Worm (Caenorhabditis elegans) whole organism, young adult: ENCODE data around the gene nhr-175.

Experiments used
- B0019.2 ChIP-seq: fragments of 200-800 bp; sonication (Bioruptor generic); conservative IDR thresholded peaks from 2 replicates; pipeline ENCODE4 v1.3.6; 2022; ENCODE audit warnings: missing genetic modification reagents, missing genetic modification characterization, missing compliant biosample characterization
- C17E4.6 ChIP-seq: fragments of 200-800 bp; sonication (Bioruptor generic); IDR thresholded peaks from 2 replicates; pipeline ENCODE4 v1.3.6; 2022; ENCODE audit warnings: missing genetic modification reagents, missing genetic modification characterization, missing compliant biosample characterization
- D2030.7 ChIP-seq: fragments of 200-800 bp; sonication (Bioruptor generic); IDR thresholded peaks from 2 replicates; pipeline ENCODE4 v1.3.6; 2022; ENCODE audit warnings: missing genetic modification reagents, missing genetic modification characterization, missing compliant biosample characterization
- F23B12.7 ChIP-seq: sonication (generic microtip); optimal IDR thresholded peaks from 2 replicates; lab custom pipeline; 2017; ENCODE audit warnings: missing genetic modification characterization, mild to moderate bottlenecking, missing compliant biosample characterization, antibody characterized with exemption, moderate library complexity; ENCODE audit not compliant: insufficient read depth
- F49E8.2 ChIP-seq: sonication (generic microtip); optimal IDR thresholded peaks from 3 replicates; lab custom pipeline; 2017; ENCODE audit warnings: missing genetic modification characterization, mild to moderate bottlenecking, missing compliant biosample characterization, antibody characterized with exemption, moderate library complexity; ENCODE audit not compliant: insufficient read depth
- F57A8.1 ChIP-seq: fragments of 200-800 bp; sonication (Bioruptor generic); optimal IDR thresholded peaks from 2 replicates; lab custom pipeline; 2018; ENCODE audit warnings: mild to moderate bottlenecking, missing genetic modification characterization, moderate library complexity, missing compliant biosample characterization
- F57C9.4 ChIP-seq: sonication (generic microtip); optimal IDR thresholded peaks from 2 replicates; lab custom pipeline; 2017; ENCODE audit warnings: mild to moderate bottlenecking, missing genetic modification characterization, missing compliant biosample characterization
- K12H6.12 ChIP-seq: fragments of 200-800 bp; sonication (Bioruptor generic); optimal IDR thresholded peaks from 2 replicates; lab custom pipeline; 2018; ENCODE audit warnings: mild to moderate bottlenecking, missing genetic modification characterization, missing compliant biosample characterization
- T26A5.8 ChIP-seq: sonication (generic microtip); optimal IDR thresholded peaks from 2 replicates; lab custom pipeline; 2016; ENCODE audit warnings: missing genetic modification characterization, missing compliant biosample characterization
- akir-1 ChIP-seq: fragments of 200-800 bp; sonication (Bioruptor generic); optimal IDR thresholded peaks from 2 replicates; lab custom pipeline; 2018; ENCODE audit warnings: mild to moderate bottlenecking, missing genetic modification characterization, moderate library complexity, missing compliant biosample characterization
- ama-1 ChIP-seq, 3 experiments: fragments of 150-350 bp in 1 of 3; sonication (generic microtip) in 2 of 3; optimal IDR thresholded peaks; 2 replicates each; lab custom pipeline; 2014 to 2018; ENCODE audit warnings: missing biosample characterization in 2 of 3, missing genetic modification characterization in 2 of 3, missing genetic modification reagents in 2 of 3
- attf-6 ChIP-seq: fragments of 200-800 bp; sonication (Bioruptor generic); IDR thresholded peaks from 2 replicates; pipeline ENCODE4 v1.3.6; 2022; ENCODE audit warnings: missing genetic modification reagents, missing genetic modification characterization, missing compliant biosample characterization
- bed-2 ChIP-seq: fragments of 200-800 bp; sonication (Bioruptor generic); IDR thresholded peaks from 2 replicates; pipeline ENCODE4 v1.3.6; 2022; ENCODE audit warnings: missing genetic modification reagents, missing genetic modification characterization, missing compliant biosample characterization
- cebp-1 ChIP-seq, 2 experiments: fragments of 200-800 bp in 1 of 2; sonication (Bioruptor generic) in 1 of 2; sonication (generic microtip) in 1 of 2; IDR thresholded peaks in 1 of 2; optimal IDR thresholded peaks in 1 of 2; 2 replicates each; pipeline versions ENCODE4 v1.3.6 to Lab custom; 2017 to 2022; ENCODE audit warnings: missing compliant biosample characterization in 2 of 2, missing genetic modification characterization in 2 of 2, mild to moderate bottlenecking in 1 of 2, missing genetic modification reagents in 1 of 2, moderate library complexity in 1 of 2
- dpff-1 ChIP-seq: sonication (generic microtip); optimal IDR thresholded peaks from 2 replicates; lab custom pipeline; 2017; ENCODE audit warnings: mild to moderate bottlenecking, missing genetic modification characterization, missing compliant biosample characterization
- dpl-1 ChIP-seq: fragments of 150-350 bp; optimal IDR thresholded peaks from 2 replicates; lab custom pipeline; 2014; ENCODE audit warnings: missing biosample characterization, missing genetic modification reagents, missing genetic modification characterization
- efl-1 ChIP-seq: fragments of 150-350 bp; optimal IDR thresholded peaks from 2 replicates; lab custom pipeline; 2014; ENCODE audit warnings: missing biosample characterization, missing genetic modification reagents, missing genetic modification characterization
- gei-17 ChIP-seq: fragments of 200-800 bp; sonication (Bioruptor generic); optimal IDR thresholded peaks from 2 replicates; lab custom pipeline; 2018; ENCODE audit warnings: mild to moderate bottlenecking, missing genetic modification characterization, missing compliant biosample characterization
- him-1 ChIP-seq: sonication (generic microtip); optimal IDR thresholded peaks from 2 replicates; lab custom pipeline; 2016; ENCODE audit warnings: missing genotype, missing genetic modification reagents, missing genetic modification characterization, missing compliant biosample characterization
- hlh-26 ChIP-seq: fragments of 200-800 bp; sonication (Bioruptor generic); conservative IDR thresholded peaks from 2 replicates; pipeline ENCODE4 v1.3.6; 2022; ENCODE audit warnings: missing genetic modification reagents, missing genetic modification characterization, missing compliant biosample characterization
- hrde-1 ChIP-seq: sonication (generic microtip); optimal IDR thresholded peaks from 2 replicates; lab custom pipeline; 2016; ENCODE audit warnings: missing genetic modification characterization, mild to moderate bottlenecking, missing compliant biosample characterization, moderate library complexity, missing genotype, missing genetic modification reagents, borderline replicate concordance
- lin-40 ChIP-seq: sonication (generic microtip); optimal IDR thresholded peaks from 2 replicates; lab custom pipeline; 2016; ENCODE audit warnings: missing genetic modification characterization, mild to moderate bottlenecking, missing compliant biosample characterization, missing genotype, missing genetic modification reagents
- lsl-1 ChIP-seq: fragments of 200-800 bp; sonication (Bioruptor generic); optimal IDR thresholded peaks from 2 replicates; lab custom pipeline; 2018; ENCODE audit warnings: mild to moderate bottlenecking, missing genetic modification characterization, moderate library complexity, missing compliant biosample characterization
- madf-10 ChIP-seq: sonication (generic microtip); optimal IDR thresholded peaks from 2 replicates; lab custom pipeline; 2016; ENCODE audit warnings: mild to moderate bottlenecking, missing genetic modification characterization, missing compliant biosample characterization
- nhr-120 ChIP-seq: fragments of 200-800 bp; sonication (Bioruptor generic); IDR thresholded peaks from 2 replicates; pipeline ENCODE4 v1.3.6; 2022; ENCODE audit warnings: missing genetic modification characterization, missing compliant biosample characterization
- nhr-179 ChIP-seq: sonication (generic microtip); optimal IDR thresholded peaks from 2 replicates; lab custom pipeline; 2016; ENCODE audit warnings: mild to moderate bottlenecking, missing genetic modification characterization, missing compliant biosample characterization
- nhr-80 ChIP-seq: sonication (generic microtip); optimal IDR thresholded peaks from 2 replicates; lab custom pipeline; 2016; ENCODE audit warnings: missing genetic modification characterization, missing compliant biosample characterization
- rpc-1 ChIP-seq, 2 experiments: fragments of 150-350 bp in 1 of 2; sonication (generic microtip) in 1 of 2; optimal IDR thresholded peaks; 2 replicates each; lab custom pipeline; 2014 to 2018; ENCODE audit warnings: missing biosample characterization in 1 of 2, missing genetic modification characterization in 1 of 2, missing genetic modification reagents in 1 of 2, missing genotype in 1 of 2
- somi-1 ChIP-seq: fragments of 200-800 bp; sonication (Bioruptor generic); optimal IDR thresholded peaks from 2 replicates; lab custom pipeline; 2018; ENCODE audit warnings: mild to moderate bottlenecking, missing genetic modification characterization, missing compliant biosample characterization
- ztf-22 ChIP-seq: fragments of 200-800 bp; sonication (Bioruptor generic); optimal IDR thresholded peaks from 2 replicates; lab custom pipeline; 2018; ENCODE audit warnings: mild to moderate bottlenecking, missing genetic modification characterization, moderate library complexity, missing compliant biosample characterization
- ztf-3 ChIP-seq: fragments of 200-800 bp; sonication (Bioruptor generic); optimal IDR thresholded peaks from 2 replicates; lab custom pipeline; 2018; ENCODE audit warnings: mild to moderate bottlenecking, missing genetic modification characterization, missing compliant biosample characterization
- ztf-6 ChIP-seq: fragments of 200-800 bp; sonication (Bioruptor generic); IDR thresholded peaks from 2 replicates; pipeline ENCODE4 v1.3.6; 2022; ENCODE audit warnings: missing genetic modification reagents, missing genetic modification characterization, missing compliant biosample characterization

nhr-175 gene

DNA sequence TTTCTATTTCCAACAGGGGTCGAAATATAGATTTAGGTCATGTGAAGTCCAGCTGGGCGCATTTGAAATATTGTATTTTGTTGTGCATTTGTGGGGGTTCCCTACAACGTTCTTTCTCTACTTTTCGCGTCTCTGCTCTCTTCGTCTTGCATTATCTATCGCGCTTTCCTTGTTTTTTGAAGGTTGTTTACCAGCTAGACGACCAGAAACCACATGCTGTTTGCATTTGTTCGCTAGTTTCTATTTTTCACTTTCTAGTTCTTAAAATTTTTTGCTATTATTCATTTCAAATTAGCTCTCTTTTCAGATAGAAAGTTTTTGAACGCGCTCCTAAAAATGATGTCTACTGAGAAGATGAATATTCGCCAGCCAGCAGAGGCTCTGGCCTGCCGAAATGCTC is 27.1 kb upstream of the nhr-175 start, which contains the start of gene F55B12.10:
Gene F55B12.10 (plus strand): TSS at position 301 of the 400 bp plus-strand sequence.
- TF ChIP-seq K12H6.12 (tag; lab: Kevin White, UChicago), result peak; percentile 7
- TF ChIP-seq lsl-1, result no peak

DNA sequence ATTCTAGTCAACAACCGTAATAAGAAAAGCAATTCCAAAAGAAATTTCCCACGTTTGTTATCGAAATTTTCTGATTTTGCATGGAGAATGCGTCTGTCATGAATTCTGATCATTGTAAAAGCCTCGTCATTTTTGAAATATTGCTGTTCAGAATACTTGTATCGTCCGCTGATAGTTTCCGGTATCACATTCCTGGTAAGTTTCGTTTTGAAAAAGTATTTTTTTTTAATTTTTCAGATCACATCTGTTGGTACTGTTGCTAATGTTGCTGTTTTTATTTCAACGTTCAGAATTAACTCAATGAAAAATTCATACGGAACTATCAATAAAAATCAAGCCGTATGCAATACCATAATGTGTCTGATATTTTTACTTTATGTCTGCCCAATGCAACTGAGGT is 25.6 kb upstream of the nhr-175 start, which contains the start of gene srx-17:
Gene srx-17 (plus strand): TSS at position 301 of the 400 bp plus-strand sequence.
- no peak for TF ChIP-seq efl-1 (GFP tag; lab: Kevin White, UChicago)
- no peak for TF ChIP-seq D2030.7 (GFP tag; lab: Robert Waterston, UW)
- TF ChIP-seq F49E8.2 (tag; lab: Kevin White, UChicago), result no peak
- TF ChIP-seq gei-17 (GFP tag; lab: Kevin White, UChicago), result no peak
- TF ChIP-seq F57C9.4 (tag; lab: Kevin White, UChicago), result no peak
- TF ChIP-seq ztf-22 (GFP tag; lab: Kevin White, UChicago), result no peak
- no peak for TF ChIP-seq B0019.2 (GFP tag; lab: Robert Waterston, UW)
- no peak for TF ChIP-seq dpff-1
- TF ChIP-seq somi-1 (GFP tag; lab: Kevin White, UChicago), result no peak
- TF ChIP-seq F57A8.1 (GFP tag; lab: Kevin White, UChicago), result no peak
- no peak for TF ChIP-seq dpl-1
- no peak for TF ChIP-seq ama-1 (optimal IDR thresholded peaks at IDR 0.05; lab: Kevin White, UChicago)
- TF ChIP-seq ama-1 (GFP tag; optimal IDR thresholded peaks at IDR 0.05; lab: Kevin White, UChicago), result no peak
- TF ChIP-seq F23B12.7 (tag; lab: Kevin White, UChicago), result no peak
- no peak for TF ChIP-seq T26A5.8
- TF ChIP-seq rpc-1 (optimal IDR thresholded peaks at IDR 0.05; lab: Kevin White, UChicago), result no peak
- TF ChIP-seq rpc-1 (tag; optimal IDR thresholded peaks at IDR 0.05; lab: Kevin White, UChicago), result no peak
- TF ChIP-seq ztf-3, result no peak

DNA sequence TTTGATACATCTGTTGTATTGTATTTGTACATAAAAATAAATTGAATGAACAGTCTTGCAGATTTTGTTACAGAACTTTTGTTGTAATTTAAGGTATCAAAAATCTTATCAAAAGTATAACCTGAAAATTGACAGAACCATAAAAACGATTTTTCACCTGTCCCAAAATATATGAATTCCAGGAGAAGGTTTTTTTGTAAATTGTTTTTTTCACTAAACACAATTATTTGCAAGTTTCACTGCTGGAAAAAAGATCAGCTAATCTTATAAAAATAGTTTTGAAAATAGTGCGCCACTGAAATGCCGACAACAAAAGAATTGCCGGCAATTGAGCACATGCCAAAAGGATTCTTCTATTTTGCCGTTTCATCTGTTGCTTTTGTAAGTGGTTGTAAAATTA is 23.3 kb upstream of the nhr-175 start, which contains the start of gene srx-130:
Gene srx-130 (plus strand): TSS at position 301 of the 400 bp plus-strand sequence.
- TF ChIP-seq him-1 (tag; lab: Kevin White, UChicago), result no peak
- no peak for TF ChIP-seq F57A8.1 (GFP tag; lab: Kevin White, UChicago)
- no peak for TF ChIP-seq attf-6 (GFP tag; lab: Robert Waterston, UW)
- TF ChIP-seq hrde-1 (tag; lab: Kevin White, UChicago), result no peak
- no peak for TF ChIP-seq nhr-179
- no peak for TF ChIP-seq C17E4.6
- no peak for TF ChIP-seq lin-40
- TF ChIP-seq nhr-120, result no peak
- no peak for TF ChIP-seq madf-10 (tag; lab: Kevin White, UChicago)
- TF ChIP-seq ztf-6 (GFP tag; lab: Robert Waterston, UW), result no peak
- TF ChIP-seq akir-1, result no peak
- TF ChIP-seq cebp-1 (GFP tag; IDR thresholded peaks at IDR 0.05; lab: Robert Waterston, UW), result no peak
- no peak for TF ChIP-seq cebp-1 (tag; optimal IDR thresholded peaks at IDR 0.05; lab: Kevin White, UChicago)
- TF ChIP-seq bed-2 (GFP tag; lab: Robert Waterston, UW), result no peak
- no peak for TF ChIP-seq dpff-1
- no peak for TF ChIP-seq hlh-26 (GFP tag; lab: Robert Waterston, UW)

DNA sequence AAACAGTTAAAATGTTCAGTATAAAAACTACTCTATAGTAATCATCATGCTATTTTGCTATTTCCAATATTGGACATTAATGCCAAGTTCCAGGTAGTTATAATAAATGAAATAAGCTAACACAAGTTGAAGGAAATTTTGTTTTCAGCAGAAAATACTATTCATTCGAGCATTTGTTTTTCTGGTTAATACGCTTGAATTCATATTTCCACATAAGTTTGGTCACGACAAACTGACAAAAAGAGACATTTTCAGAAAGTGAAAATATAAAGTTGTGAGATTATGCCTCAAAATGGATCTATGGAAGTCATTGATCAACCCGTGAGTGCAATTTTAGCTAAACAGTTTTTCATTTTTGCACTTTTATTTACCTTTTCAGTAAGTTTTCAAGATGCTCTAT is 21.4 kb upstream of the nhr-175 start, which contains the start of gene srx-131:
Gene srx-131 (plus strand): TSS at position 301 of the 400 bp plus-strand sequence.
- no peak for TF ChIP-seq nhr-80 (tag; lab: Kevin White, UChicago)
